Fruit fly (Drosophila melanogaster): Measurements from ENCODE around the gene CG5167.

Gene CG5167

dm6 chr3R:12365264-12365840 lies 41.0 kb upstream of the CG5167 start, which contains the start of gene GstD10:
Gene GstD10, minus strand, starts transcription at chr3R:12365735.
- TF ChIP-seq bab1 (GFP tag; optimal IDR thresholded peaks at IDR 0.05): no peak
- TF ChIP-seq CG1620 (GFP tag; optimal IDR thresholded peaks at IDR 0.05): no peak

- TF ChIP-seq CG11617 (GFP tag; optimal IDR thresholded peaks at IDR 0.05): no peak
- TF ChIP-seq CG14711 (tag; optimal IDR thresholded peaks at IDR 0.05): no peak
- no peak for TF ChIP-seq bab1 (GFP tag; optimal IDR thresholded peaks at IDR 0.05)
- TF ChIP-seq cic (GFP tag; optimal IDR thresholded peaks at IDR 0.05): peak; percentile 26
- peak; percentile 8 for TF ChIP-seq kay (GFP tag; ENCODE audit: borderline replicate concordance)
These were observed 40.4 kb upstream of the CG5167 start for dm6 chr3R:12365887-12366286.

- no peak for TF ChIP-seq CG14711 (tag; optimal IDR thresholded peaks at IDR 0.05)
- no peak for TF ChIP-seq bab1 (GFP tag; optimal IDR thresholded peaks at IDR 0.05)
- no peak for TF ChIP-seq cnc (optimal IDR thresholded peaks at IDR 0.05)
- TF ChIP-seq Crg-1 (GFP tag; optimal IDR thresholded peaks at IDR 0.05): no peak
- no peak for TF ChIP-seq pad (GFP tag; optimal IDR thresholded peaks at IDR 0.05)
- TF ChIP-seq Hr96 (GFP tag; optimal IDR thresholded peaks at IDR 0.05): no peak
- no peak for TF ChIP-seq CG7101 (tag; optimal IDR thresholded peaks at IDR 0.05)
These were observed 38.9 kb upstream of the CG5167 start, which contains the start of gene GstD9 for dm6 chr3R:12367464-12367863. Gene GstD9, minus strand, starts transcription at chr3R:12367564.

DNA sequence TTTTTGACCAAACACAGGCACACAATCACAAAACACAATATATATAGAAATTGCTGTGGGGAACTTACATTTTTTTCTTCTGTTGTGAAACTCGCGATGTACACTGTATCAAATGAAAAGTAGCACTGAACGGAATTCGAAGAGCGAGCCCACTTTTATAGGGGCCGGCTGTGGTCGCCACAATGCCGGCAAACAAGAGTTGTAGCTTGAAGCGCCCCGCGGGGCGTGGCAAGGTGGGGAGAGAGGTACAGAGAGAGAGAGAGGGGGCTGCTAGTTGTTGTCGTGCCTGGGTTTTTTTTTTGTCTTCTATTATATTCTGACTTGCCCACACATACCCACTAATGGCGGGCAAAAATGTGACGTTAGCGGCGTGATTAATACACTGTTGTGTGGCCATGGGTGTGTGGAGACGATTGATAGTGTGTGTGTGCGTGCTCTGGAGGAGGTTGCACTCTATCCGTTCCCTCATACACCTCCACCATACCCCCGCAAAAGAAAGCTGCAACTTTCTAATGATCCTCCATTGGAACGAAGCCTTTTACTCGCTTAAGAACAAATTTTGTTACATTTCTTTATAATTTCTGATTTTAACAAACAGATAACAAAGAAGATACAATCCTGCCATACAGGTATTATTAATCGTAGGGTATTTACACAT lies 37.1 kb upstream of the CG5167 start, which contains the start of gene GstD1:
TSS of gene GstD1 (minus strand) at position 134 of the 658 bp plus-strand sequence.
- TF ChIP-seq toe (GFP tag; optimal IDR thresholded peaks at IDR 0.05) (peak; percentile 81), CG7101 (tag; optimal IDR thresholded peaks at IDR 0.05) (peak; percentile 56), cnc (optimal IDR thresholded peaks at IDR 0.05) (peak in 1 of 2 experiments; percentile 85), Crg-1 (GFP tag; optimal IDR thresholded peaks at IDR 0.05) (no peak), Mnt (GFP tag; optimal IDR thresholded peaks at IDR 0.05) (peak; percentile 90), pad (GFP tag; optimal IDR thresholded peaks at IDR 0.05) (peak; percentile 49), CG14711 (tag; optimal IDR thresholded peaks at IDR 0.05) (peak; percentile 13), CG7045 (GFP tag; optimal IDR thresholded peaks at IDR 0.05) (peak; percentile 60), tj (GFP tag; optimal IDR thresholded peaks at IDR 0.05) (peak; percentile 67), ovo (GFP tag; optimal IDR thresholded peaks at IDR 0.05) (peak; percentile 89), Hr96 (GFP tag; optimal IDR thresholded peaks at IDR 0.05) (peak; percentile 48), bab1 (GFP tag; optimal IDR thresholded peaks at IDR 0.05) (peak; percentile 80), CG33017 (tag; optimal IDR thresholded peaks at IDR 0.05) (peak; percentile 23), CG5204 (GFP tag; optimal IDR thresholded peaks at IDR 0.05) (peak; percentile 54), cic (GFP tag; optimal IDR thresholded peaks at IDR 0.05) (peak; percentile 97), CG1620 (GFP tag; optimal IDR thresholded peaks at IDR 0.05) (peak; percentile 69), Clk (GFP tag; optimal IDR thresholded peaks at IDR 0.05) (peak; percentile 92), kay (GFP tag; ENCODE audit: borderline replicate concordance) (peak; percentile 97), CG12768 (GFP tag; optimal IDR thresholded peaks at IDR 0.05) (peak; percentile 92), CG11617 (GFP tag; optimal IDR thresholded peaks at IDR 0.05) (peak; percentile 69)

dm6 chr3R:12369793-12370642 lies 36.3 kb upstream of the CG5167 start:
- TF ChIP-seq cnc (optimal IDR thresholded peaks at IDR 0.05) (peak; percentile 91 to 97), CG14711 (tag; optimal IDR thresholded peaks at IDR 0.05) (peak; percentile 12), kay (GFP tag; ENCODE audit: borderline replicate concordance) (peak; percentile 90), CG5204 (GFP tag; optimal IDR thresholded peaks at IDR 0.05) (peak; percentile 8), CG33017 (tag; optimal IDR thresholded peaks at IDR 0.05) (no peak)

DNA sequence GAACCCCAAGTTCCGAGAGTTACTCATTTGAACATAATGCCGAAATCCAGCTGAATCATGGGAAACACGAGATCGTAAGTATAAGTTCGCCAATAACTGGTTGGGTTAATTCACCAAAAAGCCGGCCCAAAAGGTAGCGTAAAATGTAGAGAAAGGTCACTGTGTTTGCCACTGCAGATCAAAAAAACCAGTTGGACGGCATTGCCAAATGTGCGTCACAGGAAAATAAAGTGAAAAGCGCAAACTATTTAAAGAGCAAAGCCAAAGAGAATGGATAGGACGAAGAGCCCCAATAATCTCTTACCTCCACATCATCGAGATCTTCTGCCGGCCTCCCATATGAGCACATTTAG lies 35.7 kb upstream of the CG5167 start:
- TF ChIP-seq ovo (GFP tag; optimal IDR thresholded peaks at IDR 0.05) (no peak), kay (GFP tag; ENCODE audit: borderline replicate concordance) (no peak), CG7101 (tag; optimal IDR thresholded peaks at IDR 0.05) (no peak), CG1620 (GFP tag; optimal IDR thresholded peaks at IDR 0.05) (no peak), pad (GFP tag; optimal IDR thresholded peaks at IDR 0.05) (no peak), cnc (optimal IDR thresholded peaks at IDR 0.05) (no peak), tj (GFP tag; optimal IDR thresholded peaks at IDR 0.05) (peak; percentile 51)

dm6 chr3R:12371671-12372070 lies 34.7 kb upstream of the CG5167 start, which contains the start of gene GstD2:
Gene GstD2, plus strand, starts transcription at chr3R:12371971.
- peak in 1 of 2 experiments; percentile 48 for TF ChIP-seq cnc (optimal IDR thresholded peaks at IDR 0.05)
- TF ChIP-seq tj (GFP tag; optimal IDR thresholded peaks at IDR 0.05): no peak

Measured in whole organism, adult.